Worm (Caenorhabditis elegans): ENCODE measurements around the gene best-17.

- TF ChIP-seq nhr-11 (tag; optimal IDR thresholded peaks at IDR 0.05) (no peak), fos-1 (tag; optimal IDR thresholded peaks at IDR 0.05) (no peak), nhr-10 (tag; optimal IDR thresholded peaks at IDR 0.05) (no peak), lsy-2 (tag; optimal IDR thresholded peaks at IDR 0.05) (no peak), aly-2 (tag; optimal IDR thresholded peaks at IDR 0.05) (no peak), snpc-4 (tag; optimal IDR thresholded peaks at IDR 0.05) (no peak), ceh-16 (tag; optimal IDR thresholded peaks at IDR 0.05) (no peak), unc-62 (GFP tag; optimal IDR thresholded peaks at IDR 0.05) (no peak), elt-1 (tag; optimal IDR thresholded peaks at IDR 0.05) (no peak), ztf-11 (tag; optimal IDR thresholded peaks at IDR 0.05) (no peak)
Observed at ce11 chrIII:558083-558482, 51.4 kb downstream of the best-17 start.

Measured in whole organism, L2 larva.